Worm (Caenorhabditis elegans) whole organism, L3 larva: Measurements from ENCODE around the gene Y97E10AR.1.

Experiments used
- R02D3.7 ChIP-seq: fragments of 150-350 bp; optimal IDR thresholded peaks from 2 replicates; lab custom pipeline; 2014; ENCODE audit warnings: missing biosample characterization, missing genetic modification characterization
- ZK546.5 ChIP-seq: sonication (generic microtip); optimal IDR thresholded peaks from 2 replicates; lab custom pipeline; 2017; ENCODE audit warnings: missing biosample characterization, missing genetic modification characterization
- aly-2 ChIP-seq: fragments of 150-350 bp; optimal IDR thresholded peaks from 2 replicates; lab custom pipeline; 2014; ENCODE audit warnings: missing biosample characterization, missing genetic modification characterization
- ceh-28 ChIP-seq: fragments of 150-350 bp; optimal IDR thresholded peaks from 2 replicates; lab custom pipeline; 2014; ENCODE audit warnings: missing biosample characterization, missing genetic modification reagents, missing genetic modification characterization
- ceh-9 ChIP-seq: sonication (generic microtip); optimal IDR thresholded peaks from 2 replicates; lab custom pipeline; 2018; ENCODE audit warnings: missing biosample characterization, missing genetic modification characterization
- daf-12 ChIP-seq: fragments of 150-350 bp; optimal IDR thresholded peaks from 2 replicates; lab custom pipeline; 2014; ENCODE audit warnings: missing biosample characterization, missing genetic modification reagents, missing genetic modification characterization
- egl-27 ChIP-seq: sonication (generic microtip); optimal IDR thresholded peaks from 4 replicates; lab custom pipeline; 2017; ENCODE audit warnings: missing biosample characterization, missing genetic modification reagents, missing genetic modification characterization
- egl-5 ChIP-seq: fragments of 150-350 bp; optimal IDR thresholded peaks from 2 replicates; lab custom pipeline; 2017; ENCODE audit warnings: missing biosample characterization, missing genetic modification reagents, missing genetic modification characterization, inconsistent platforms
- elt-1 ChIP-seq: fragments of 150-350 bp; optimal IDR thresholded peaks from 2 replicates; lab custom pipeline; 2014; ENCODE audit warnings: missing biosample characterization, missing genetic modification characterization
- elt-2 ChIP-seq: sonication (generic microtip); optimal IDR thresholded peaks from 2 replicates; lab custom pipeline; 2016; ENCODE audit warnings: missing genetic modification reagents, mild to moderate bottlenecking, missing genetic modification characterization, missing compliant biosample characterization
- elt-3 ChIP-seq, 3 experiments: fragments of 150-350 bp in 1 of 3; sonication (generic microtip) in 2 of 3; optimal IDR thresholded peaks; 2 replicates in 2 of 3; 4 replicates in 1 of 3; lab custom pipeline; 2014 to 2017; ENCODE audit warnings: missing biosample characterization in 3 of 3, missing genetic modification characterization in 3 of 3
- fkh-10 ChIP-seq: sonication (generic microtip); optimal IDR thresholded peaks from 2 replicates; lab custom pipeline; 2017; ENCODE audit warnings: missing biosample characterization, missing genetic modification reagents, missing genetic modification characterization
- hmg-11 ChIP-seq: sonication (generic microtip); optimal IDR thresholded peaks from 2 replicates; lab custom pipeline; 2016; ENCODE audit warnings: missing genetic modification characterization, missing compliant biosample characterization
- jun-1 ChIP-seq: fragments of 150-350 bp; optimal IDR thresholded peaks from 2 replicates; lab custom pipeline; 2014; ENCODE audit warnings: missing biosample characterization, missing genetic modification reagents, missing genetic modification characterization
- lin-15B ChIP-seq: fragments of 150-350 bp; optimal IDR thresholded peaks from 2 replicates; lab custom pipeline; 2014; ENCODE audit warnings: missing biosample characterization, missing genetic modification characterization
- lin-39 ChIP-seq: fragments of 150-350 bp; optimal IDR thresholded peaks from 2 replicates; lab custom pipeline; 2018; ENCODE audit warnings: missing biosample characterization, missing genetic modification reagents, missing genetic modification characterization
- mdl-1 ChIP-seq: fragments of 150-350 bp; optimal IDR thresholded peaks from 2 replicates; lab custom pipeline; 2014; ENCODE audit warnings: missing biosample characterization, missing genetic modification characterization
- nfya-1 ChIP-seq: sonication (generic microtip); optimal IDR thresholded peaks from 2 replicates; lab custom pipeline; 2017; ENCODE audit warnings: missing genetic modification characterization, mild to moderate bottlenecking, missing compliant biosample characterization, antibody characterized with exemption, moderate library complexity; ENCODE audit not compliant: insufficient read depth
- nhr-12 ChIP-seq: fragments of 150-350 bp; optimal IDR thresholded peaks from 2 replicates; lab custom pipeline; 2014; ENCODE audit warnings: missing biosample characterization, missing genetic modification characterization
- nhr-23 ChIP-seq: fragments of 150-350 bp; optimal IDR thresholded peaks from 2 replicates; lab custom pipeline; 2014; ENCODE audit warnings: missing biosample characterization, missing genetic modification reagents, missing genetic modification characterization
- nhr-237 ChIP-seq: fragments of 150-350 bp; optimal IDR thresholded peaks from 2 replicates; lab custom pipeline; 2014; ENCODE audit warnings: missing biosample characterization, missing genetic modification characterization
- nhr-25 ChIP-seq: sonication (generic microtip); optimal IDR thresholded peaks from 2 replicates; lab custom pipeline; 2017; ENCODE audit warnings: missing biosample characterization, missing genetic modification characterization
- nhr-28 ChIP-seq: fragments of 150-350 bp; optimal IDR thresholded peaks from 2 replicates; lab custom pipeline; 2014; ENCODE audit warnings: missing biosample characterization, missing genetic modification characterization
- nhr-43 ChIP-seq: sonication (generic microtip); optimal IDR thresholded peaks from 2 replicates; lab custom pipeline; 2016; ENCODE audit warnings: mild to moderate bottlenecking, missing genetic modification characterization, missing compliant biosample characterization; ENCODE audit not compliant: poor library complexity, severe bottlenecking
- nhr-77 ChIP-seq: fragments of 150-350 bp; optimal IDR thresholded peaks from 2 replicates; lab custom pipeline; 2014; ENCODE audit warnings: missing biosample characterization, missing genetic modification characterization
- pha-4 ChIP-seq: fragments of 150-350 bp; optimal IDR thresholded peaks from 2 replicates; lab custom pipeline; 2014; ENCODE audit warnings: missing biosample characterization, missing genetic modification reagents, missing genetic modification characterization
- pqm-1 ChIP-seq: fragments of 150-350 bp; optimal IDR thresholded peaks from 2 replicates; lab custom pipeline; 2017; ENCODE audit warnings: missing biosample characterization, missing genetic modification characterization, inconsistent platforms
- sea-2 ChIP-seq: fragments of 150-350 bp; sonication (generic microtip); optimal IDR thresholded peaks from 4 replicates; lab custom pipeline; 2014; ENCODE audit warnings: missing biosample characterization, missing genetic modification reagents, missing genetic modification characterization
- skn-1 ChIP-seq: fragments of 150-350 bp; optimal IDR thresholded peaks from 2 replicates; lab custom pipeline; 2014; ENCODE audit warnings: missing biosample characterization, missing genetic modification characterization
- snpc-4 ChIP-seq: fragments of 150-350 bp; optimal IDR thresholded peaks from 2 replicates; lab custom pipeline; 2014; ENCODE audit warnings: missing biosample characterization, missing genetic modification characterization
- tbx-2 ChIP-seq: sonication (generic microtip); optimal IDR thresholded peaks from 2 replicates; lab custom pipeline; 2016; ENCODE audit warnings: mild to moderate bottlenecking, missing genetic modification characterization, missing compliant biosample characterization
- unc-39 ChIP-seq: sonication (generic microtip); optimal IDR thresholded peaks from 4 replicates; lab custom pipeline; 2017; ENCODE audit warnings: missing biosample characterization, missing genetic modification characterization
- zag-1 ChIP-seq: fragments of 150-350 bp; optimal IDR thresholded peaks from 2 replicates; lab custom pipeline; 2014; ENCODE audit warnings: missing biosample characterization, missing genetic modification characterization
- ztf-11 ChIP-seq: fragments of 150-350 bp; optimal IDR thresholded peaks from 2 replicates; lab custom pipeline; 2014; ENCODE audit warnings: missing biosample characterization, missing genetic modification characterization

Y97E10AR.1 gene

ce11 chrV:7980370-7980987 lies 20.8 kb upstream of the Y97E10AR.1 start:
- TF ChIP-seq zag-1 (no peak), sea-2 (GFP tag; lab: Kevin White, UChicago) (no peak), skn-1 (tag; lab: Kevin White, UChicago) (no peak), snpc-4 (peak; percentile 43), elt-3 (tag; optimal IDR thresholded peaks at IDR 0.05; lab: Kevin White, UChicago) (no peak), mdl-1 (tag; lab: Kevin White, UChicago) (no peak), R02D3.7 (tag; lab: Kevin White, UChicago) (no peak), elt-1 (tag; lab: Kevin White, UChicago) (peak; percentile 43), aly-2 (tag; lab: Kevin White, UChicago) (no peak), nfya-1 (peak; percentile 56), fkh-10 (GFP tag; lab: Kevin White, UChicago) (peak; percentile 34), egl-27 (no peak), nhr-28 (tag; lab: Kevin White, UChicago) (no peak), lin-15B (tag; lab: Kevin White, UChicago) (peak; percentile 30), lin-39 (tag; lab: Kevin White, UChicago) (peak; percentile 77)

ce11 chrV:7980993-7981595 lies 20.2 kb upstream of the Y97E10AR.1 start, which contains the start of gene F26D11.1:
TSS of gene F26D11.1 (plus strand) at chrV:7981545.
- TF ChIP-seq ceh-9 (tag; lab: Kevin White, UChicago) (no peak), sea-2 (GFP tag; lab: Kevin White, UChicago) (no peak), aly-2 (tag; lab: Kevin White, UChicago) (no peak), ceh-28 (tag; lab: Kevin White, UChicago) (no peak), nhr-237 (tag; lab: Kevin White, UChicago) (no peak), jun-1 (tag; lab: Kevin White, UChicago) (no peak), nhr-43 (tag; lab: Kevin White, UChicago) (no peak), nhr-28 (tag; lab: Kevin White, UChicago) (no peak), ztf-11 (tag; lab: Kevin White, UChicago) (no peak), pqm-1 (tag; lab: Kevin White, UChicago) (no peak), egl-5 (tag; lab: Kevin White, UChicago) (no peak), elt-2 (no peak)

- TF ChIP-seq nhr-12 (tag; lab: Kevin White, UChicago), result no peak
- TF ChIP-seq skn-1 (tag; lab: Kevin White, UChicago), result no peak
- TF ChIP-seq jun-1 (tag; lab: Kevin White, UChicago), result no peak
- TF ChIP-seq pha-4 (tag; lab: Kevin White, UChicago), result peak; percentile 87
- TF ChIP-seq ceh-28 (tag; lab: Kevin White, UChicago), result peak; percentile 58
- peak; percentile 42 for TF ChIP-seq egl-5 (tag; lab: Kevin White, UChicago)
- no peak for TF ChIP-seq nhr-28 (tag; lab: Kevin White, UChicago)
- TF ChIP-seq daf-12 (tag; lab: Kevin White, UChicago), result no peak
- TF ChIP-seq snpc-4, result peak; percentile 66
- TF ChIP-seq aly-2 (tag; lab: Kevin White, UChicago), result no peak
- peak; percentile 21 for TF ChIP-seq pqm-1 (tag; lab: Kevin White, UChicago)
- no peak for TF ChIP-seq unc-39
- TF ChIP-seq nhr-25 (tag; lab: Kevin White, UChicago), result peak; percentile 29
- no peak for TF ChIP-seq elt-1 (tag; lab: Kevin White, UChicago)
- no peak for TF ChIP-seq tbx-2
- TF ChIP-seq nhr-77, result no peak
- TF ChIP-seq ZK546.5 (tag; lab: Kevin White, UChicago), result no peak
- peak; percentile 41 for TF ChIP-seq nhr-23 (tag; lab: Kevin White, UChicago)
- peak; percentile 56 for TF ChIP-seq hmg-11 (tag; lab: Kevin White, UChicago)
- TF ChIP-seq mdl-1 (tag; lab: Kevin White, UChicago), result no peak
- peak; percentile 20 for TF ChIP-seq elt-2
- TF ChIP-seq lin-15B (tag; lab: Kevin White, UChicago), result no peak
- peak; percentile 67 for TF ChIP-seq nfya-1
Observed at ce11 chrV:7983381-7984052, 17.7 kb upstream of the Y97E10AR.1 start, which contains the start of the genes natb-1 and abhd-12. TSS of gene natb-1 (minus strand) at chrV:7983431. TSS of gene abhd-12 (plus strand) at chrV:7983879.
